Worm (Caenorhabditis elegans): ENCODE data around the gene cdk-11.2.

ce11 chrX:10428557-10428956, 9.0 kb upstream of the cdk-11.2 start, which contains the start of gene mig-15:
- TF ChIP-seq pha-4 (tag; optimal IDR thresholded peaks at IDR 0.05) (no peak), unc-39 (tag; optimal IDR thresholded peaks at IDR 0.05) (no peak), nhr-12 (tag; optimal IDR thresholded peaks at IDR 0.05) (no peak), sptf-1 (tag; optimal IDR thresholded peaks at IDR 0.05) (no peak)

Measured in whole organism, mixed stage, embryonic.